Worm (Caenorhabditis elegans) whole organism, early embryonic: ENCODE data around the gene T08D10.5.

Experiments used
- F13C5.2 ChIP-seq: sonication (generic microtip); optimal IDR thresholded peaks from 2 replicates; lab custom pipeline; 2017; ENCODE audit warnings: mild to moderate bottlenecking, missing genetic modification characterization, inconsistent platforms, missing compliant biosample characterization
- ama-1 ChIP-seq: fragments of 150-350 bp; optimal IDR thresholded peaks from 2 replicates; lab custom pipeline; 2014
- ceh-13 ChIP-seq: fragments of 200-800 bp; sonication (Bioruptor generic); optimal IDR thresholded peaks from 2 replicates; lab custom pipeline; 2018; ENCODE audit warnings: mild to moderate bottlenecking, missing genetic modification characterization, missing compliant biosample characterization
- flt-1 ChIP-seq: fragments of 200-800 bp; sonication (Bioruptor generic); IDR thresholded peaks from 2 replicates; pipeline ENCODE4 v1.3.6; 2022; ENCODE audit warnings: missing genetic modification characterization, missing compliant biosample characterization
- sea-1 ChIP-seq: fragments of 200-800 bp; sonication (Bioruptor generic); conservative IDR thresholded peaks from 2 replicates; pipeline ENCODE4 v1.3.6; 2022; ENCODE audit warnings: missing genetic modification characterization, missing compliant biosample characterization

- TF ChIP-seq F13C5.2 (tag; lab: Kevin White, UChicago) = peak; percentile 80
- TF ChIP-seq ceh-13 (GFP tag; lab: Kevin White, UChicago) = peak; percentile 71
- no peak for TF ChIP-seq ama-1 (lab: Kevin White, UChicago)
- TF ChIP-seq flt-1 (GFP tag; lab: Robert Waterston, UW) = peak; percentile 83
- TF ChIP-seq sea-1 (GFP tag; lab: Robert Waterston, UW) = peak; percentile 88
Measured at ce11 chrX:11934933-11935332, 22.4 kb upstream of the T08D10.5 start.
